Fruit fly (Drosophila melanogaster): Measurements from ENCODE around the gene SH3PX1.
A peak's percentile ranks its signal among the peaks of the same experiment; 100 is the strongest.

SH3PX1 gene

DNA sequence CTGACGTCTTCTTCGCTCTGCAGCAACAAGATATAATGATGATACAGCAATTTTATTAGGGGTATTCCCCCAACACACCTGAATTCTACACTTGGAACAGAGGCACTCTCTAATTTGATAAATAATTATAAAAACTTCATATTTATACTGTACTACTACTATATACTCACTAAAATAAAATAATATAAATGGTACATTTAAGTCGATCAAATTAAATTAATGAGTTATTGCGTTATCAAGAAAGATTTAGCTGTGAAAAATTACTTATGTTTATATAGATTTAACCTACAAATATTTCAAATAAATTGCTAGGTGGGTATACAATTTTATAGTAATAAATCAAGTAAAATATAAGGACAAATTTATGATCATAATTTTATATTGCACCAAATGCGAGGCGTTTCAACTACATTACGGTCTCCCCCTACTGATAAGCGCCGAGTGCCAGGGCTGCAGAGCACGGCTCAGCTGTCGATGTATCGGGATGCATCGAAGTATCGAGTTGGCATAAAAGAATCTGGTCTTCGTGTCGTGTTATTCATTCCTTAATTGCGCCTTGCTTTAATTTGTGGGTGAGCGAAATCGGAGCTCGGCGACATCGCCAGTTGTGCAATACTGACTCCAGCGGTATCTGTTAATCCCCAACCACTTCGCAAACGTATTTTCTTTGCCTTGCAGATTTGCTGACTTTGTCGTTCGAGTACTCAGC is 355 bp upstream of the SH3PX1 start, which contains the start of gene vsg (continued):
- TF ChIP-seq Drgx (GFP tag; IDR thresholded peaks at IDR 0.05) (peak; percentile 36; the same call in 1 of the 2 replicates), CG15514 (GFP tag; optimal IDR thresholded peaks at IDR 0.05) (peak; percentile 38), sug (tag; optimal IDR thresholded peaks at IDR 0.05) (peak; percentile 91), toy (GFP tag; IDR thresholded peaks at IDR 0.05) (peak; percentile 60; the same call in 1 of the 2 replicates), eve (GFP tag; optimal IDR thresholded peaks at IDR 0.05) (no peak), Dll (GFP tag; IDR thresholded peaks at IDR 0.05; ENCODE audit: partially characterized antibody) (peak; percentile 78), CG10274 (GFP tag; optimal IDR thresholded peaks at IDR 0.05) (no peak), CG16815 (GFP tag; optimal IDR thresholded peaks at IDR 0.05) (peak; percentile 82), amos (GFP tag; IDR thresholded peaks at IDR 0.05; ENCODE audit: partially characterized antibody) (peak; percentile 97), HmgD (GFP tag; optimal IDR thresholded peaks at IDR 0.05) (peak; percentile 39), CG4360 (GFP tag; IDR thresholded peaks at IDR 0.05) (0 out of 2 replicates have a peak, but pooled peaks have one; percentile 3), Gsc (GFP tag; IDR thresholded peaks at IDR 0.05) (no peak), br (optimal IDR thresholded peaks at IDR 0.05) (no peak), Hr51 (GFP tag; optimal IDR thresholded peaks at IDR 0.05) (peak in 1 of 2 experiments; percentile 87), fu2 (GFP tag; optimal IDR thresholded peaks at IDR 0.05) (no peak), tin (GFP tag; optimal IDR thresholded peaks at IDR 0.05) (peak; percentile 77), CG5245 (GFP tag; optimal IDR thresholded peaks at IDR 0.05) (peak; percentile 52), HLH4C (GFP tag; IDR thresholded peaks at IDR 0.05; ENCODE audit: partially characterized antibody) (peak; percentile 80), Eip74EF (GFP tag; optimal IDR thresholded peaks at IDR 0.05) (peak in 1 of 2 experiments; percentile 64), MTF-1 (GFP tag; optimal IDR thresholded peaks at IDR 0.05; ENCODE audit: borderline replicate concordance) (no peak), chn (GFP tag; optimal IDR thresholded peaks at IDR 0.05) (peak; percentile 49), CG4730 (GFP tag; IDR thresholded peaks at IDR 0.05) (peak; percentile 57; the same call in 1 of the 2 replicates), CG43689 (GFP tag; IDR thresholded peaks at IDR 0.05) (no peak), scrt (GFP tag; optimal IDR thresholded peaks at IDR 0.05) (peak; percentile 49), sqz (GFP tag; optimal IDR thresholded peaks at IDR 0.05) (no peak), NFAT (GFP tag; IDR thresholded peaks at IDR 0.05) (peak; percentile 83), CG18011 (GFP tag; optimal IDR thresholded peaks at IDR 0.05) (no peak), abd-A (tag; optimal IDR thresholded peaks at IDR 0.05) (no peak), ac (GFP tag; optimal IDR thresholded peaks at IDR 0.05) (no peak), hb (GFP tag; IDR thresholded peaks at IDR 0.05; ENCODE audit: partially characterized antibody) (peak; percentile 80), CG12659 (GFP tag; optimal IDR thresholded peaks at IDR 0.05) (peak; percentile 91), luna (GFP tag; optimal IDR thresholded peaks at IDR 0.05) (no peak), chinmo (GFP tag; IDR thresholded peaks at IDR 0.05; ENCODE audit: partially characterized antibody) (peak; percentile 95; the same call in 3 of the 4 replicates), CG15073 (GFP tag; optimal IDR thresholded peaks at IDR 0.05) (no peak), lola (GFP tag; optimal IDR thresholded peaks at IDR 0.05) (peak in 1 of 3 experiments; percentile 91), disco-r (GFP tag; optimal IDR thresholded peaks at IDR 0.05) (no peak), fd64A (GFP tag; optimal IDR thresholded peaks at IDR 0.05) (no peak), CG8388 (GFP tag; optimal IDR thresholded peaks at IDR 0.05) (peak; percentile 78), CG12104 (GFP tag; optimal IDR thresholded peaks at IDR 0.05) (peak; percentile 85), ATbp (GFP tag; optimal IDR thresholded peaks at IDR 0.05) (peak; percentile 36), sd (tag; optimal IDR thresholded peaks at IDR 0.05) (peak; percentile 16), CG9215 (GFP tag; IDR thresholded peaks at IDR 0.05) (peak; percentile 85), CG4820 (GFP tag; optimal IDR thresholded peaks at IDR 0.05) (peak; percentile 70), wek (GFP tag; optimal IDR thresholded peaks at IDR 0.05) (peak; percentile 90), unc-4 (GFP tag; IDR thresholded peaks at IDR 0.05; ENCODE audit: partially characterized antibody) (peak; percentile 75), nmo (GFP tag; optimal IDR thresholded peaks at IDR 0.05) (peak; percentile 90), fru (optimal IDR thresholded peaks at IDR 0.05) (no peak), bcd (GFP tag; optimal IDR thresholded peaks at IDR 0.05) (peak; percentile 78)

All from whole organism, embryonic.